Worm (Caenorhabditis elegans): ENCODE measurements around the gene pph-4.2.

The pph-4.2 gene

ce11 chrIII:12421708-12422107, 44.7 kb upstream of the pph-4.2 start, which contains the start of gene tat-1:
tat-1 (minus strand) TSS chrIII:12421718.
- TF ChIP-seq ceh-28 (tag; optimal IDR thresholded peaks at IDR 0.05) (peak; percentile 53), nhr-28 (tag; optimal IDR thresholded peaks at IDR 0.05) (no peak), unc-39 (tag; optimal IDR thresholded peaks at IDR 0.05) (no peak), nfya-1 (tag; optimal IDR thresholded peaks at IDR 0.05; ENCODE audit: insufficient read depth) (no peak), egl-5 (tag; optimal IDR thresholded peaks at IDR 0.05) (no peak), elt-3 (tag; optimal IDR thresholded peaks at IDR 0.05) (no peak), ztf-11 (tag; optimal IDR thresholded peaks at IDR 0.05) (no peak), hmg-11 (tag; optimal IDR thresholded peaks at IDR 0.05) (peak; percentile 58), pha-4 (tag; optimal IDR thresholded peaks at IDR 0.05) (no peak), tbx-2 (tag; optimal IDR thresholded peaks at IDR 0.05) (no peak), ZK546.5 (tag; optimal IDR thresholded peaks at IDR 0.05) (no peak)

- no peak for TF ChIP-seq nhr-67 (tag; optimal IDR thresholded peaks at IDR 0.05)
- TF ChIP-seq mml-1 (tag; optimal IDR thresholded peaks at IDR 0.05) = no peak
- TF ChIP-seq ceh-16 (tag; optimal IDR thresholded peaks at IDR 0.05) = no peak
- no peak for TF ChIP-seq ceh-82 (tag; optimal IDR thresholded peaks at IDR 0.05)
- peak; percentile 93 for TF ChIP-seq nfya-1 (tag; optimal IDR thresholded peaks at IDR 0.05; ENCODE audit: insufficient read depth)
- no peak for TF ChIP-seq fkh-2 (tag; optimal IDR thresholded peaks at IDR 0.05)
- no peak for TF ChIP-seq egl-27 (tag; optimal IDR thresholded peaks at IDR 0.05)
Measured at ce11 chrIII:12420256-12420655, 43.2 kb upstream of the pph-4.2 start.

DNA sequence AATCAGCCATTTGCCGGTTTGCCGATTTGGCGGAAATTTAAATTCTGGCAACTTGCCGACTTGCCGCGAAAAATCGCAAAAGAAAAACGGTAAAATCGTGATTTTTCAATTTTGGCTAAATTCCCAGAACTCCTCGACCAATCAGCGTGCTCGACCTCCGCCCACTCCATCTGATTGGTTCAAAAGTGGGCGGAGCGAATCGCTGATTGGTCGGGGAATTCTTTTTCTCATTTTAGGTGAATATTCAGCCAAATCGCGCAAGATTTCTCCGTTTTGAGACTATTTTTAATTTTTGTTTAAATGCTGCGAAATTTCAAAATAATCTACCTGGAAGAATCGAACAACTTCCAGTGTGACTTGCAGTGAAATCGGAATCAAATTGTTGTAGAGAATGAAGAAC, 37.5 kb upstream of the pph-4.2 start:
- TF ChIP-seq daf-12 (tag; optimal IDR thresholded peaks at IDR 0.05) (no peak), nfya-1 (tag; optimal IDR thresholded peaks at IDR 0.05; ENCODE audit: insufficient read depth) (peak; percentile 91)

DNA sequence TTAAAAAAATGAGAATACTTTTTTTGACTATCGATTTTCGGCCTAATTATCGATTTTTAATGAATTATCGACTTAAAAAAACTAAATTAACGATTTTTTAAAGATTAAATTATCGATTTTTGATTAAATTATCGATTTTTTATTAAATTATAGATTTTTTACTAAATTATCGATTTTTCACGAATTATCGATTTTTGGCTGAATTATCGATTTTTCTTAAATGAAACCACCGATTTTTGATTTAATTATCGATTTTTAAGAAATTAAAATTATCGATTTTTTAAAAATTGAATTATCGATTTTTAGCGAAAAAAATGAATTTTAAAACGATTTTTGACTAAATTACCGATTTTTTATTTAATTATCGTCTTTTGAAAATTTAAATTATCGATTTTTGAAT, 34.6 kb upstream of the pph-4.2 start:
- TF ChIP-seq unc-39 (tag; optimal IDR thresholded peaks at IDR 0.05) (no peak), ceh-28 (tag; optimal IDR thresholded peaks at IDR 0.05) (peak; percentile 98)

DNA sequence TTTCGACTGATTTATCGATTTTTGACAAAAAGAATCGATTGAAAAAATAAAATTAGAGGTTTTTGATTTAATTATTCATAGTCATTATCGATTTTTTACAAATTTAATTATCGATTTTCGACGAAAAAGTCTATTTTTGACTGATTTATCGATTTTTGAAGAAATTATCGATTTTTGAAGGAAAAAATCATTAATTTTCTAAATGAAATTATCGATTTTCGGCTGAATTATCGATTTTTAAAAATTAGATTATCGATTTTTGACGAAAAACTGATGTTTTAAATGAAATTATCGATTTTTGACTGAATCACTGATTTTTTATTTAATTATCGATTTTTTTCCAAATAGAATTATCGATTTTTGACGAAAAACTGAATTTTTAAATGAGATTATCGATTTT, 34.0 kb upstream of the pph-4.2 start:
- TF ChIP-seq ceh-28 (tag; optimal IDR thresholded peaks at IDR 0.05) (peak; percentile 97), snpc-4 (tag; optimal IDR thresholded peaks at IDR 0.05) (no peak), egl-5 (tag; optimal IDR thresholded peaks at IDR 0.05) (no peak)

- no peak for TF ChIP-seq lin-15B (tag; optimal IDR thresholded peaks at IDR 0.05)
- peak; percentile 93 for TF ChIP-seq ceh-28 (tag; optimal IDR thresholded peaks at IDR 0.05)
- TF ChIP-seq ceh-16 (tag; optimal IDR thresholded peaks at IDR 0.05) = no peak
- TF ChIP-seq ztf-11 (tag; optimal IDR thresholded peaks at IDR 0.05) = no peak
- TF ChIP-seq hmg-11 (tag; optimal IDR thresholded peaks at IDR 0.05) = no peak
Measured at ce11 chrIII:12410304-12410703, 33.3 kb upstream of the pph-4.2 start.

- peak; percentile 21 for TF ChIP-seq nfya-1 (tag; optimal IDR thresholded peaks at IDR 0.05; ENCODE audit: insufficient read depth)
- TF ChIP-seq R02D3.7 (tag; optimal IDR thresholded peaks at IDR 0.05) = no peak
- no peak for TF ChIP-seq nhr-23 (tag; optimal IDR thresholded peaks at IDR 0.05)
- peak; percentile 37 for TF ChIP-seq nhr-43 (tag; optimal IDR thresholded peaks at IDR 0.05; ENCODE audit: poor library complexity, severe bottlenecking)
- TF ChIP-seq lsy-12 (tag; optimal IDR thresholded peaks at IDR 0.05) = peak; percentile 27
- TF ChIP-seq lin-15B (tag; optimal IDR thresholded peaks at IDR 0.05) = peak; percentile 26
- no peak for TF ChIP-seq nhr-237 (tag; optimal IDR thresholded peaks at IDR 0.05)
- TF ChIP-seq ceh-9 (tag; optimal IDR thresholded peaks at IDR 0.05) = no peak
- TF ChIP-seq ama-1 (optimal IDR thresholded peaks at IDR 0.05) = no peak
Measured at ce11 chrIII:12399709-12400108, 22.7 kb upstream of the pph-4.2 start.

- TF ChIP-seq mml-1 (tag; optimal IDR thresholded peaks at IDR 0.05) (no peak), ceh-82 (tag; optimal IDR thresholded peaks at IDR 0.05) (no peak), elt-1 (tag; optimal IDR thresholded peaks at IDR 0.05) (no peak), nhr-237 (tag; optimal IDR thresholded peaks at IDR 0.05) (no peak), fkh-10 (GFP tag; optimal IDR thresholded peaks at IDR 0.05) (no peak), aly-2 (tag; optimal IDR thresholded peaks at IDR 0.05) (no peak)
Measured at ce11 chrIII:12398468-12398867, 21.4 kb upstream of the pph-4.2 start.

Data from whole organism, L3 larva.